Worm (Caenorhabditis elegans): ENCODE measurements around the gene W06B4.2.

W06B4.2 gene

DNA sequence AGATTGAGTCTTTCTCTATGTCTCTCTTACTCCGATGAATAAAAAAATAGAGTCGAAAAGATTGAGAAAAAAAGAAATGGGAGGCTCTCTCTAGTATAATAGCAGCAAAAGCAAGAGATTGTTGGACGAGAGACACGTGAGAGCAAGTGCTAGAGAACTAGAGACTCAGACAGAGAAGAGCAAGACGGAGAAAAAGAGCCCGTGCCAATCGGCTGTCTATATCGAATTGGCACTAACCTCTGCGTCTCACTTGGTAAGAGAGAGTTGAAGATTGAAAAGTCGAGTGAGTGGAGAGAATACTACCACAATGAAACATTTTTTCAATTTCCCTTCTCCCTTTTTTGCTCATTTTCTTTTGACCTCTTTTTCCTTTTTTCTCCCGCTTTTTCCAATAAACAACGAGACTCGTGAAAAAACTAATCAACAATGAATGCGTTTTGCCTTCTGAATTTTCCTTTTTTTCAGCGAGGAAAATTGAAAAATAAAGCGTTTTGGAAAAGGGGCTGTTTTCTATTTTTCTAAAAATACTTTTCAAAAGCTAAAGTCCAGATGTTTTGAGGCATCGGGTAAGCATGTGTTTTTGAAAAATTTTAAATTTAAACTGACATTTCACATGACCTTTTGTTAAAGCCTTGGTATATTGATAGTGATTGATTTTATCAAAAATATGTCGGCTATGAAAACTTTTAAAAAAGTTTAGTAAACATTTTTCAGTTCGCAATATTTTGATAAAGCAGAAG is 38.8 kb downstream of the W06B4.2 start (continued):
- no peak for TF ChIP-seq zip-4 (GFP tag; optimal IDR thresholded peaks at IDR 0.05)
- peak; percentile 58 for TF ChIP-seq xbp-1 (tag; optimal IDR thresholded peaks at IDR 0.05)
- peak; percentile 43 to 74 (median 49) for TF ChIP-seq ceh-82 (tag; optimal IDR thresholded peaks at IDR 0.05)
- no peak for TF ChIP-seq aha-1 (tag; optimal IDR thresholded peaks at IDR 0.05)
- no peak for TF ChIP-seq C34B4.2 (tag; optimal IDR thresholded peaks at IDR 0.05)
- no peak for TF ChIP-seq blmp-1 (tag; optimal IDR thresholded peaks at IDR 0.05)
- no peak for TF ChIP-seq lin-39 (tag; optimal IDR thresholded peaks at IDR 0.05)
- TF ChIP-seq grh-1 (GFP tag; IDR thresholded peaks at IDR 0.05): no peak
- peak; percentile 23 for TF ChIP-seq egl-13 (tag; optimal IDR thresholded peaks at IDR 0.05)
- TF ChIP-seq rnt-1 (tag; optimal IDR thresholded peaks at IDR 0.05): peak; percentile 59
- no peak for TF ChIP-seq nhr-84 (tag; optimal IDR thresholded peaks at IDR 0.05)

- TF ChIP-seq snu-23 (GFP tag; optimal IDR thresholded peaks at IDR 0.05) (peak; percentile 14), fos-1 (tag; optimal IDR thresholded peaks at IDR 0.05) (no peak), nhr-20 (tag; optimal IDR thresholded peaks at IDR 0.05) (peak; percentile 19), egl-13 (tag; optimal IDR thresholded peaks at IDR 0.05) (no peak), nhr-85 (tag) (no peak), unc-130 (tag; optimal IDR thresholded peaks at IDR 0.05) (no peak), irx-1 (tag; optimal IDR thresholded peaks at IDR 0.05) (no peak), nhr-90 (tag; optimal IDR thresholded peaks at IDR 0.05; ENCODE audit: poor library complexity) (no peak), unc-86 (tag; optimal IDR thresholded peaks at IDR 0.05) (no peak), lin-35 (GFP tag; optimal IDR thresholded peaks at IDR 0.05) (peak in 1 of 2 experiments; percentile 39), hpl-2 (GFP tag; optimal IDR thresholded peaks at IDR 0.05) (no peak), blmp-1 (tag; optimal IDR thresholded peaks at IDR 0.05) (peak; percentile 71), skn-1 (tag; optimal IDR thresholded peaks at IDR 0.05) (peak; percentile 16), lsy-2 (tag; optimal IDR thresholded peaks at IDR 0.05) (peak in 1 of 2 experiments; percentile 28), nhr-77 (tag; optimal IDR thresholded peaks at IDR 0.05) (no peak), lin-14 (GFP tag; optimal IDR thresholded peaks at IDR 0.05) (peak; percentile 57), mdl-1 (tag; optimal IDR thresholded peaks at IDR 0.05) (no peak), elt-3 (tag; optimal IDR thresholded peaks at IDR 0.05) (peak in 1 of 6 experiments; percentile 77), fkh-10 (GFP tag; optimal IDR thresholded peaks at IDR 0.05) (no peak), elt-2 (tag; optimal IDR thresholded peaks at IDR 0.05) (peak; percentile 56)
Measured at ce11 chrII:4507669-4508068, 39.7 kb downstream of the W06B4.2 start.

DNA sequence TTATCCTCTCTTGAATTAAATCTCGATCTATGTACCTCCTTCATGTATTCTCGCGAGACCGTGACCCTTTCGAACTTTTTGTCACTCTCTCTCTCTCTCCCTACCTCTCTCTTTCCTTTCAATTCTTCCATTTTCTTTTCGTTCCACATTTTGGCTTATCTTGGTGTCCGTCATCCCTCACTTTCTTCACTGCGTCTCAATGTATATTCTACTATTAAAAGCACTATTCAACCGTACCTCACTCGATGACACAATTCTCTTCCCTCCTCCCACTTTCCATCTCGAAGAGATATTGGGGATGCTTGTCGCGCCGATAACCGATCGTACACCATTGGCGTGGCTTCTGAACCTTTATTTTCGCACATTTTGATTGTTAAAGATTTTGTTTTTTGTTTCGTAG is 42.7 kb downstream of the W06B4.2 start:
- TF ChIP-seq zip-4 (GFP tag; optimal IDR thresholded peaks at IDR 0.05): no peak
- peak; percentile 9 for TF ChIP-seq lin-14 (GFP tag; optimal IDR thresholded peaks at IDR 0.05)
- TF ChIP-seq alr-1 (tag; optimal IDR thresholded peaks at IDR 0.05; ENCODE audit: borderline replicate concordance): no peak
- peak; percentile 87 for TF ChIP-seq blmp-1 (tag; optimal IDR thresholded peaks at IDR 0.05)

DNA sequence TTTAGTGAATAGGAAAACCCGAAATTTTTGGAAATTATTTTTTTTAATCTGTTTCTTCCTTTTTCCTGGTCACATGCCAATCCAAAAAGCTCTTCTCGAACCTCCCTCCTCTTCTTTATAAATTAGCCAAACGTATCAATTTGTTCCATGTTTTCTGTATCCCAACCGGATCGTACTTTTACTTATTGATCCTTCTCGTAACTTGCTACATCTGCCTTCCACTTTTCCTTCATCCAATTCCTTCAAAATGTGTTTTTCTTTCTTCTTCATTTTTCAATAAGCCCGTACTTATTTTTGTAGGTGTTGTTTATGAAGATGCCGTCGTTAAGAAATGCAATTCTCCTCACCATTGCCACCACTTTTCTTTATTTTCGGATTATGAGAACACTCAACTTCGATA is 43.9 kb downstream of the W06B4.2 start, which contains the start of gene cyp-23A1:
cyp-23A1 (plus strand) TSS at position 301 of the 400 bp plus-strand sequence.
- TF ChIP-seq nhr-28 (tag; optimal IDR thresholded peaks at IDR 0.05) (no peak), blmp-1 (tag; optimal IDR thresholded peaks at IDR 0.05) (peak; percentile 4)

- TF ChIP-seq rnt-1 (tag; optimal IDR thresholded peaks at IDR 0.05) (peak; percentile 17), mdl-1 (tag; optimal IDR thresholded peaks at IDR 0.05) (no peak), efl-1 (optimal IDR thresholded peaks at IDR 0.05) (no peak), efl-1 (GFP tag; optimal IDR thresholded peaks at IDR 0.05 in 1 of 2) (peak in 1 of 2 experiments; percentile 63), lin-14 (GFP tag; optimal IDR thresholded peaks at IDR 0.05) (peak; percentile 34), C04F5.9 (tag; optimal IDR thresholded peaks at IDR 0.05) (no peak), mef-2 (tag; optimal IDR thresholded peaks at IDR 0.05) (no peak)
Measured at ce11 chrII:4516291-4516690, 48.3 kb downstream of the W06B4.2 start.

All from whole organism, L1 larva.